Fruit fly (Drosophila melanogaster) whole organism, embryonic: ENCODE results near the gene CG13022.

Experiments used
- CG12769 ChIP-seq: fragments of 200-800 bp; sonication (Bioruptor generic); optimal IDR thresholded peaks from 2 replicates; lab custom pipeline; 2019; ENCODE audit warnings: missing biosample characterization, mild to moderate bottlenecking, missing genetic modification characterization, moderate library complexity
- CG42726 ChIP-seq: fragments of 200-800 bp; sonication (Bioruptor generic); IDR thresholded peaks from 2 replicates; pipeline ENCODE4 v1.3.6; 2022; ENCODE audit warnings: missing biosample characterization, missing genetic modification characterization; ENCODE audit not compliant: partially characterized antibody
- dmrt99B ChIP-seq: fragments of 200-800 bp; sonication (Bioruptor generic); optimal IDR thresholded peaks from 2 replicates; lab custom pipeline; 2018; ENCODE audit warnings: missing biosample characterization, mild to moderate bottlenecking, missing genetic modification characterization, moderate library complexity
- ftz-f1 ChIP-seq: fragments of 200-800 bp; sonication (Bioruptor generic); optimal IDR thresholded peaks from 2 replicates; lab custom pipeline; 2016; ENCODE audit warnings: missing biosample characterization, missing genetic modification characterization
- psq ChIP-seq: fragments of 200-800 bp; sonication (Bioruptor generic); optimal IDR thresholded peaks from 2 replicates; lab custom pipeline; 2017; ENCODE audit warnings: missing biosample characterization, missing genetic modification characterization
- stc ChIP-seq: fragments of 200-800 bp; sonication (Bioruptor generic); IDR thresholded peaks from 2 replicates; pipeline ENCODE4 v1.3.6; 2022; ENCODE audit warnings: missing biosample characterization, missing genetic modification characterization

DNA sequence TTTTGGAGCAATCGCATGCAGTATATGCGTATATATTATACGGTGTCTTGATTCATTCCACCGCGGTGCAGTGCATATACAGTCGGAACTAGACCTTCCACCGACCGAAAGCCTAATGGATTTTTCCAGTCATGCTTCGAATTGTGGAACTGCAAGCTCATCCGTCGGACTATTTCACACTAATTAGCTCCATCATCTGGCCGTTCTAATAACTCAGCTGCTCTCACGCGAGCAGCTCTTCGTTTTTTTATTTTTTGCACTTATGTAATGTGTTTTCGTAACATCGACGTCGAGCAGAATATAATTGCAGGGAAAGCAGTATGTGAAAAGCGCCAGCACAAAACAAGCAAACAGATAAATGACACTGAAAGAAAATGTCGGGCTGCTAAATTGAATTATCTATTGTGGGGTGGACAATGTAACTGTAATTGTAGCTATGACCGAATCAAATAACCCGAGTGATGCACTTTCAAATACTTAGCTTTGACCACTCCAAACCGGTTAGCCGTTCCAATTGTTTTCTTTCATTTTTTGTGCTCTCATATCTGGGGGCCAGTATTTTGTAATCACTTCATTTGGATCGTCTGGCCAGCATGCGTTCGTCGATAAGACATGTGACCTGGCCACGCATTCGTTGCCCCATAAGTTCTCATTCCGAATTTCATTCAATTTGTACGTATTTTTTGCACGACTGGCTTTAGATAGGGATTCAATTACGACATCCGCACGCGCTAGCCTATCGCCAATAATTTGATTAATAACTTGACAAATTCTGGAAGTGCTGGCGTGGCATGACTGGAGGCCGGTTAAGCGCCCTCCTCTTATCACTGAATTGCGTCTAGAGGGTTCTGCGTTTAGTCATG, 19.0 kb upstream of the CG13022 start, which contains the start of gene Cpr73D:
- TF ChIP-seq dmrt99B = no peak
- TF ChIP-seq ftz-f1 (GFP tag; lab: Kevin White, UChicago) = no peak
- TF ChIP-seq CG42726 (GFP tag; lab: Robert Waterston, UW) = no peak
- TF ChIP-seq stc (GFP tag; lab: Robert Waterston, UW) = no peak
- TF ChIP-seq CG12769 (tag; lab: Kevin White, UChicago) = no peak
- no peak for TF ChIP-seq psq (GFP tag; lab: Kevin White, UChicago)
